Worm (Caenorhabditis elegans) whole organism, L4 larva: ENCODE results near the gene rpac-40.

ENCODE experiments used
- ceh-82 ChIP-seq: sonication (generic microtip); optimal IDR thresholded peaks from 2 replicates; lab custom pipeline; 2017; ENCODE audit warnings: missing biosample characterization, missing genetic modification characterization
- dmd-9 ChIP-seq: fragments of 200-800 bp; sonication (Bioruptor generic); IDR thresholded peaks from 2 replicates; pipeline ENCODE4 v1.3.6; 2022; ENCODE audit warnings: missing genetic modification reagents, missing genetic modification characterization, missing compliant biosample characterization
- hlh-11 ChIP-seq: fragments of 200-800 bp; sonication (Bioruptor generic); optimal IDR thresholded peaks from 2 replicates; lab custom pipeline; 2018; ENCODE audit warnings: mild to moderate bottlenecking, missing genetic modification characterization, missing compliant biosample characterization
- lin-39 ChIP-seq: fragments of 150-350 bp; optimal IDR thresholded peaks from 2 replicates; lab custom pipeline; 2014; ENCODE audit warnings: missing biosample characterization, missing genetic modification reagents, missing genetic modification characterization
- mdl-1 ChIP-seq, 2 experiments: fragments of 150-350 bp in 1 of 2; sonication (generic microtip) in 1 of 2; optimal IDR thresholded peaks; 2 replicates each; lab custom pipeline; 2014 to 2017; ENCODE audit warnings: missing biosample characterization in 2 of 2, missing genetic modification characterization in 2 of 2
- nhr-11 ChIP-seq: fragments of 150-350 bp; optimal IDR thresholded peaks from 2 replicates; lab custom pipeline; 2014; ENCODE audit warnings: missing biosample characterization, missing genetic modification characterization
- nhr-25 ChIP-seq: sonication (generic microtip); optimal IDR thresholded peaks from 2 replicates; lab custom pipeline; 2017; ENCODE audit warnings: missing genetic modification characterization, mild to moderate bottlenecking, missing compliant biosample characterization, antibody characterized with exemption, moderate library complexity, borderline replicate concordance; ENCODE audit not compliant: insufficient read depth
- nhr-77 ChIP-seq: fragments of 150-350 bp; optimal IDR thresholded peaks from 2 replicates; lab custom pipeline; 2014; ENCODE audit warnings: missing biosample characterization, missing genetic modification characterization

DNA sequence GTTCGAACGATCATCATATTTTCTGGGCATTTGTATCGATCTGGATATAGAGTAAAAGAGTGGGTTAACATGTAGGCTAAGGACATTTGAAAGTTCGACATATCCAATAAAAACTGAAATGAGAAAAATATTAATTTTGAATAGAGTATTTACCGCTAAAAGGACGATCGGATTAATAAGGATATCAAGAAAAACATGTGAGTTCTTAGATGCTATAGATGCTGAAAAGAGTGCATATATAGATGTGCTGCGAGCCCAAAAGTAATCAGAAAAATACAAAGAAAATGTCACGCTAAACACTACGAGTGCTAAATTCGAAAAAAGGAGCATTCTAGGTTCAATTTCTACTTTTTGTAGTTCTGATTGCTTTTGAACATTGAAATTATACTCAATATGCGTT lies 43.1 kb downstream of the rpac-40 start, which contains the start of gene srt-12:
- TF ChIP-seq nhr-11 (no peak), lin-39 (tag; lab: Kevin White, UChicago) (no peak), dmd-9 (no peak), hlh-11 (tag; lab: Kevin White, UChicago) (no peak), nhr-77 (no peak), nhr-25 (tag; lab: Kevin White, UChicago) (no peak), mdl-1 (tag; optimal IDR thresholded peaks at IDR 0.05; lab: Kevin White, UChicago) (no peak), ceh-82 (tag; lab: Kevin White, UChicago) (no peak)
